Worm (Caenorhabditis elegans): ENCODE measurements around the gene srg-11.
A peak's percentile ranks its signal among the peaks of the same experiment; 100 is the strongest.

Gene srg-11

DNA sequence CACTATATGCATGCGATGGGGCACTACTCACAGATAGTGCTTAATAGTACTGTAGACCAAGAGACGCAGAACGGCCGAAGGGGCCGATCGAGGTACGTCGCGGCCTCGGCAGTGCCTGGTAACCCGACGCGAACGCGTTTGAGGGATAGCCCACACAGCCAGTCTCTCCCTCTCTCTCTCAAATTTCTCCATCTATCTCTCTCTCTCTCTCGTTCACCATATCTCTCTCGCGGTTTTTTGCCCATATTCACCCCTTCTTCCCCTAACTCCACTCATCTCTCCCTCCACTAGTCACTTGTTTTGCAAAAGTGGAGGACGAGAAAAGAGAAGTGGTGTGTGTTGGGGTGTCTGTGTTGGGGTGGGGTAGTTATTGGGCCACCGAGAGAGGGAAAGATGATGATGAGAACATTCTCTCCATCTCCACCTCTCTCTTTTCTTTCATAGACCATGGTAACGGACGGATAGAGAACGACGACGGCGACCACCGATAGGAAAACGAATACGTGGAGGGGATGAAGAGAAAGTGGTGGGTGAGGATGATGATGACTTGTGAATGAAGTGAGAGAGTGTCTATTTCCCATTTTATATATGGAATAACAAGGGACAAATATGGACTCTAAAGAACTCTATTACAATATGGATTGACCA lies 12.9 kb upstream of the srg-11 start (continued):
- TF ChIP-seq unc-62 (GFP tag; optimal IDR thresholded peaks at IDR 0.05 in 1 of 2) (peak in 1 of 2 experiments; percentile 82), unc-62 (tag; optimal IDR thresholded peaks at IDR 0.05) (no peak), lin-39 (tag; optimal IDR thresholded peaks at IDR 0.05) (no peak), ztf-11 (tag; optimal IDR thresholded peaks at IDR 0.05) (no peak), dmd-8 (GFP tag; IDR thresholded peaks at IDR 0.05) (no peak), nhr-28 (tag; optimal IDR thresholded peaks at IDR 0.05) (peak; percentile 39), fos-1 (tag; optimal IDR thresholded peaks at IDR 0.05) (no peak), snpc-1.2 (GFP tag; IDR thresholded peaks at IDR 0.05) (no peak)

DNA sequence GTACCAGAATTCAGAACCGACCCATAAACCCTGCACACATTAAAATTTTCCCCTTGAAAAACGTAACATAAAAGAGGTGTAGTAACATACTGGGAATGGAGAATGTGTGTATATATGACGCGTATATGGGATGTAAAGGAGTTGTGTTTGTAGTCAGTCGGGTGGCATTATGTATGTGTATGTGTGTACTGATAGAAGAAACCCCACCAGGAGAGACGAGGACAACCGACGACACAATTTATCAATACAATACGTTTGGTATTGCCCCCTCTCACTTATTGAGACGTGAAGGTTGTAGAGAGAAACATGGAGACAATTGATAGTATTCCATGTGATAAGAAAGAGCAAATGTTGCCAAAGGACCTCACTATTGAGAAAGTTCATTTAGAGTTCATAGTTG lies 11.7 kb upstream of the srg-11 start:
- no peak for TF ChIP-seq pha-4 (GFP tag; IDR thresholded peaks at IDR 0.05)
- TF ChIP-seq pha-4 (tag; optimal IDR thresholded peaks at IDR 0.05): no peak
- TF ChIP-seq aha-1 (tag): peak; percentile 66
- 0 out of 2 replicates have a peak, but pooled peaks have one; percentile 13 for TF ChIP-seq dmd-6 (GFP tag; IDR thresholded peaks at IDR 0.05)
- TF ChIP-seq dve-1 (tag; optimal IDR thresholded peaks at IDR 0.05; ENCODE audit: insufficient read depth): peak; percentile 21
- peak in 1 of 2 experiments; percentile 6 for TF ChIP-seq mdl-1 (tag; optimal IDR thresholded peaks at IDR 0.05)
- TF ChIP-seq nhr-28 (tag; optimal IDR thresholded peaks at IDR 0.05): peak; percentile 97
- TF ChIP-seq sdz-12 (GFP tag; optimal IDR thresholded peaks at IDR 0.05): no peak
- TF ChIP-seq mdt-29 (GFP tag; IDR thresholded peaks at IDR 0.05): no peak
- TF ChIP-seq daf-16 (GFP tag; optimal IDR thresholded peaks at IDR 0.05): no peak
- TF ChIP-seq daf-16 (tag; optimal IDR thresholded peaks at IDR 0.05): peak; percentile 56
- TF ChIP-seq pqm-1 (tag; optimal IDR thresholded peaks at IDR 0.05): peak; percentile 85

DNA sequence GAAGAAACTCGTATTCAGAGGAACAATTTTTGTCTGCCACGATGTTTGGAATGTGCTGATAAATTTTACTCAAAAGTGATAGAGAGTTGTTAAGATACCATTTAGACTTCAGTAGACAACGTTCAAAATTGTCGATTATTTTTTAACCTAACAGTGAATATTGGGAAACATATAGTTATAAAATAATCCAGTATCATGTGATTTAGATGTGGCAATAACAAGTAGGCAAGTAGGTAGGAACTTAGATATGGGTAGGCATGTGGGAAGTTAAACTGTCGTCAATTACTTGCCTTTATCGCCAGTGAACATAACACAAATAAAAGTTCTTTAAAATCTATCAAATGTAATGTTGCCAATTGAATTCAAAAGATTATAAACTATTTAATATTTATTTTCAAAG lies 8.3 kb upstream of the srg-11 start, which contains the start of gene T23F11.11:
Gene T23F11.11 (minus strand): TSS at position 101 of the 400 bp plus-strand sequence.
- TF ChIP-seq egl-27 (tag; optimal IDR thresholded peaks at IDR 0.05) (no peak), pqm-1 (tag; optimal IDR thresholded peaks at IDR 0.05) (peak; percentile 5), nhr-25 (tag; optimal IDR thresholded peaks at IDR 0.05; ENCODE audit: borderline replicate concordance, insufficient read depth) (no peak), egl-43 (GFP tag; IDR thresholded peaks at IDR 0.05) (no peak)

DNA sequence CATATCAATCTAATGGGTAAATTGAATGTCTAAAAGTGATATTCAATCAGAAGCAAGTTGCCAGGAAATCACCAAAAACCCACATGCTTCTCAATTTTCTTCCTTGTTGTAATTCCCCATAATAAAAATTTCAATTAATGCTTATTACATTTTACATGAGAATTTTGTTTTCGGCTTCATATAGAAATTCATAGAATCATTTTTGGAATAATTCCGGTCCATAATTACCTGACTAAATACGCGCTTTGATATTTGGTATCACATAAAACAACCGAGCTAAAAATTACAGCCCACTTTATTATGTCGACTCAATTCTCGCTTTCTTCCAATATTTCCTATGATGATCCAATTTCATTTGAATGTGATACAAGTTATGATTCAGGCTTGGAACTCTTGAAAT lies 7.9 kb upstream of the srg-11 start, which contains the start of gene srg-13:
Gene srg-13 (plus strand): TSS at position 301 of the 400 bp plus-strand sequence.
- TF ChIP-seq mxl-3 (GFP tag; optimal IDR thresholded peaks at IDR 0.05) (no peak), lin-15B (tag; optimal IDR thresholded peaks at IDR 0.05) (no peak), ceh-62 (tag; optimal IDR thresholded peaks at IDR 0.05) (no peak), unc-39 (tag; optimal IDR thresholded peaks at IDR 0.05) (no peak), sdz-12 (GFP tag; optimal IDR thresholded peaks at IDR 0.05) (no peak), daf-16 (GFP tag; optimal IDR thresholded peaks at IDR 0.05) (no peak), daf-16 (tag; optimal IDR thresholded peaks at IDR 0.05) (no peak), mdt-29 (GFP tag; IDR thresholded peaks at IDR 0.05) (no peak), nhr-10 (tag; optimal IDR thresholded peaks at IDR 0.05) (no peak), F37D6.2 (tag; optimal IDR thresholded peaks at IDR 0.05) (no peak), lim-7 (GFP tag; IDR thresholded peaks at IDR 0.05) (no peak)

ce11 chrIII:4677466-4677865 lies 2.3 kb upstream of the srg-11 start, which contains the start of gene srg-10:
srg-10 (plus strand) TSS chrIII:4677766.
- no peak for TF ChIP-seq vab-7 (GFP tag; IDR thresholded peaks at IDR 0.05)
- no peak for TF ChIP-seq pqm-1 (tag; optimal IDR thresholded peaks at IDR 0.05)
- TF ChIP-seq fos-1 (tag; optimal IDR thresholded peaks at IDR 0.05): no peak
- TF ChIP-seq madf-9 (GFP tag; conservative IDR thresholded peaks at IDR 0.05): no peak
- no peak for TF ChIP-seq fkh-10 (GFP tag; optimal IDR thresholded peaks at IDR 0.05)
- TF ChIP-seq tag-97 (GFP tag; IDR thresholded peaks at IDR 0.05): no peak
- TF ChIP-seq sdz-12 (GFP tag; optimal IDR thresholded peaks at IDR 0.05): no peak
- no peak for TF ChIP-seq gei-8 (GFP tag; optimal IDR thresholded peaks at IDR 0.05)
- no peak for TF ChIP-seq saeg-2 (GFP tag; IDR thresholded peaks at IDR 0.05)
- no peak for TF ChIP-seq ceh-44 (GFP tag; IDR thresholded peaks at IDR 0.05)
- no peak for TF ChIP-seq unc-130 (GFP tag; optimal IDR thresholded peaks at IDR 0.05)
- TF ChIP-seq aha-1 (tag): no peak
- no peak for TF ChIP-seq hlh-11 (tag; optimal IDR thresholded peaks at IDR 0.05)
- TF ChIP-seq hif-1 (tag; optimal IDR thresholded peaks at IDR 0.05): no peak
- TF ChIP-seq ZK546.5 (tag; optimal IDR thresholded peaks at IDR 0.05): no peak
- TF ChIP-seq lin-38 (GFP tag; IDR thresholded peaks at IDR 0.05): no peak
- TF ChIP-seq Y75B8A.6 (GFP tag; IDR thresholded peaks at IDR 0.05): no peak
- no peak for TF ChIP-seq F37D6.2 (tag; optimal IDR thresholded peaks at IDR 0.05)

All from whole organism, L4 larva.